Fruit fly (Drosophila melanogaster) whole organism, embryonic: ENCODE data around the gene LanB1.

Source experiments
- Asciz ChIP-seq: fragments of 200-800 bp; sonication (Bioruptor generic); optimal IDR thresholded peaks from 2 replicates; lab custom pipeline; 2017; ENCODE audit warnings: missing biosample characterization, mild to moderate bottlenecking, missing genetic modification characterization, missing genetic modification reagents
- CG10366 ChIP-seq: fragments of 200-800 bp; sonication (Bioruptor generic); IDR thresholded peaks from 2 replicates; pipeline ENCODE4 v1.3.6; 2022; ENCODE audit warnings: missing biosample characterization, missing genetic modification characterization
- CG11723 ChIP-seq: fragments of 200-800 bp; sonication (Bioruptor generic); optimal IDR thresholded peaks from 2 replicates; lab custom pipeline; 2017; ENCODE audit warnings: missing biosample characterization, mild to moderate bottlenecking, missing genetic modification characterization
- CG12236 ChIP-seq: fragments of 200-800 bp; sonication (Bioruptor generic); optimal IDR thresholded peaks from 2 replicates; lab custom pipeline; 2016; ENCODE audit warnings: missing biosample characterization, missing genetic modification characterization
- CG1233 ChIP-seq: fragments of 200-800 bp; sonication (Bioruptor generic); optimal IDR thresholded peaks from 4 replicates; lab custom pipeline; 2018; ENCODE audit warnings: missing biosample characterization, mild to moderate bottlenecking, missing genetic modification characterization
- CG17385 ChIP-seq: fragments of 200-800 bp; sonication (Bioruptor generic); optimal IDR thresholded peaks from 3 replicates; lab custom pipeline; 2018; ENCODE audit warnings: missing biosample characterization, mild to moderate bottlenecking, missing genetic modification characterization
- CG17912 ChIP-seq: fragments of 200-800 bp; sonication (Bioruptor generic); optimal IDR thresholded peaks from 2 replicates; lab custom pipeline; 2018; ENCODE audit warnings: missing biosample characterization, mild to moderate bottlenecking, missing genetic modification characterization
- CG18262 ChIP-seq: fragments of 200-800 bp; optimal IDR thresholded peaks from 3 replicates; lab custom pipeline; 2019; ENCODE audit warnings: missing biosample characterization, mild to moderate bottlenecking, missing genetic modification characterization, moderate library complexity
- CG2120 ChIP-seq: fragments of 200-800 bp; sonication (Bioruptor generic); optimal IDR thresholded peaks from 3 replicates; lab custom pipeline; 2016; ENCODE audit warnings: missing biosample characterization, missing genetic modification characterization
- CG31388 ChIP-seq: fragments of 200-800 bp; sonication (Bioruptor generic); optimal IDR thresholded peaks from 2 replicates; lab custom pipeline; 2016; ENCODE audit warnings: missing biosample characterization, missing genetic modification characterization
- CG32767 ChIP-seq: fragments of 200-800 bp; sonication (Bioruptor generic); IDR thresholded peaks from 2 replicates; pipeline ENCODE4 v1.3.6; 2022; ENCODE audit warnings: missing biosample characterization, missing genetic modification characterization
- CG43689 ChIP-seq: fragments of 200-800 bp; sonication (Bioruptor generic); IDR thresholded peaks from 2 replicates; pipeline ENCODE4 v1.3.6; 2022; ENCODE audit warnings: missing biosample characterization, missing genetic modification characterization
- CrebB ChIP-seq: fragments of 200-800 bp; sonication (Bioruptor generic); optimal IDR thresholded peaks from 3 replicates; lab custom pipeline; 2018; ENCODE audit warnings: missing biosample characterization, mild to moderate bottlenecking, missing genetic modification characterization
- Eip74EF ChIP-seq, 2 experiments: fragments of 200-800 bp in 1 of 2; fragments of >200 bp in 1 of 2; sonication (Bioruptor generic) in 1 of 2; optimal IDR thresholded peaks; 2 replicates each; lab custom pipeline; 2017 to 2019; ENCODE audit warnings: missing biosample characterization in 2 of 2, missing genetic modification characterization in 2 of 2, mild to moderate bottlenecking in 1 of 2, moderate library complexity in 1 of 2
- Ets65A ChIP-seq: fragments of 200-800 bp; sonication (Bioruptor generic); peaks from one replicate; lab custom pipeline; 2016; ENCODE audit warnings: missing biosample characterization, missing genetic modification characterization
- Fer1 ChIP-seq: fragments of 200-800 bp; sonication (Bioruptor generic); optimal IDR thresholded peaks from 2 replicates; lab custom pipeline; 2017; ENCODE audit warnings: missing biosample characterization, mild to moderate bottlenecking, missing genetic modification characterization
- Gug ChIP-seq: fragments of 200-800 bp; sonication (Bioruptor generic); IDR thresholded peaks from 4 replicates; pipeline ENCODE4 v1.3.6; 2022; ENCODE audit warnings: missing biosample characterization, missing genetic modification characterization
- Hr51 ChIP-seq, 2 experiments: fragments of 200-800 bp; sonication (Bioruptor generic); optimal IDR thresholded peaks; 2 replicates in 1 of 2; 3 replicates in 1 of 2; lab custom pipeline; 2016 to 2018; ENCODE audit warnings: missing biosample characterization in 2 of 2, missing genetic modification characterization in 2 of 2, mild to moderate bottlenecking in 1 of 2, moderate library complexity in 1 of 2
- Lhr ChIP-seq: fragments of 200-800 bp; sonication (Bioruptor generic); optimal IDR thresholded peaks from 3 replicates; lab custom pipeline; 2017; ENCODE audit warnings: mild to moderate bottlenecking, missing biosample characterization, missing genetic modification reagents, missing genetic modification characterization
- MBD-R2 ChIP-seq: fragments of 200-800 bp; sonication (Bioruptor generic); IDR thresholded peaks from 2 replicates; pipeline ENCODE4 v1.3.6; 2022; ENCODE audit warnings: missing biosample characterization, missing genetic modification characterization
- Sry-δ ChIP-seq: fragments of 200-800 bp; sonication (Bioruptor generic); optimal IDR thresholded peaks from 2 replicates; lab custom pipeline; 2016; ENCODE audit warnings: missing biosample characterization, missing genetic modification characterization
- Stat92E ChIP-seq, 3 experiments: fragments of >200 bp in 2 of 3; fragments of 200-800 bp in 1 of 3; sonication (Bioruptor generic) in 1 of 3; optimal IDR thresholded peaks; 2 replicates each; lab custom pipeline; 2017 to 2019; ENCODE audit warnings: missing biosample characterization in 3 of 3, missing genetic modification characterization in 3 of 3, mild to moderate bottlenecking in 1 of 3, moderate library complexity in 1 of 3
- amos ChIP-seq: fragments of 200-800 bp; sonication (Bioruptor generic); IDR thresholded peaks from 2 replicates; pipeline ENCODE4 v1.3.6; 2022; ENCODE audit warnings: missing biosample characterization, missing genetic modification characterization; ENCODE audit not compliant: partially characterized antibody
- aop ChIP-seq: fragments of 200-800 bp; sonication (Bioruptor generic); IDR thresholded peaks from 2 replicates; pipeline ENCODE4 v1.3.6; 2022; ENCODE audit warnings: missing biosample characterization, missing genetic modification characterization
- bbx ChIP-seq: fragments of 200-800 bp; sonication (Bioruptor generic); IDR thresholded peaks from 2 replicates; pipeline ENCODE4 v1.3.6; 2022; ENCODE audit warnings: missing biosample characterization, missing genetic modification characterization; ENCODE audit not compliant: partially characterized antibody
- bowl ChIP-seq: fragments of 200-800 bp; sonication (Bioruptor generic); IDR thresholded peaks from 2 replicates; pipeline ENCODE4 v1.3.6; 2022; ENCODE audit warnings: missing biosample characterization, missing genetic modification characterization
- br ChIP-seq: fragments of >200 bp; optimal IDR thresholded peaks from 2 replicates; lab custom pipeline; 2017
- ci ChIP-seq: fragments of 200-800 bp; sonication (Bioruptor generic); IDR thresholded peaks from 3 replicates; pipeline ENCODE4 v1.3.6; 2022; ENCODE audit warnings: missing biosample characterization, missing genetic modification characterization
- croc ChIP-seq: fragments of 200-800 bp; sonication (Bioruptor generic); conservative IDR thresholded peaks from 3 replicates; pipeline ENCODE4 v1.3.6; 2022; ENCODE audit warnings: missing biosample characterization, missing genetic modification characterization
- crol ChIP-seq: fragments of 200-800 bp; sonication (Bioruptor generic); IDR thresholded peaks from 2 replicates; pipeline ENCODE4 v1.3.6; 2022; ENCODE audit warnings: missing biosample characterization, missing genetic modification characterization
- cwo ChIP-seq: fragments of 200-800 bp; sonication (Bioruptor generic); optimal IDR thresholded peaks from 3 replicates; lab custom pipeline; 2017; ENCODE audit warnings: missing biosample characterization, missing genetic modification characterization, mild to moderate bottlenecking, moderate library complexity, missing genetic modification reagents
- fd102C ChIP-seq: fragments of 200-800 bp; sonication (Bioruptor generic); optimal IDR thresholded peaks from 2 replicates; lab custom pipeline; 2018; ENCODE audit warnings: missing biosample characterization, mild to moderate bottlenecking, missing genetic modification characterization, moderate library complexity
- fd3F ChIP-seq: fragments of 200-800 bp; sonication (Bioruptor generic); optimal IDR thresholded peaks from 2 replicates; lab custom pipeline; 2018; ENCODE audit warnings: missing biosample characterization, mild to moderate bottlenecking, missing genetic modification characterization, moderate library complexity
- hbn ChIP-seq: fragments of 200-800 bp; sonication (Bioruptor generic); IDR thresholded peaks from 2 replicates; pipeline ENCODE4 v1.3.6; 2022; ENCODE audit warnings: missing biosample characterization, missing genetic modification characterization; ENCODE audit not compliant: partially characterized antibody
- her ChIP-seq: fragments of 200-800 bp; sonication (Bioruptor generic); optimal IDR thresholded peaks from 2 replicates; lab custom pipeline; 2016; ENCODE audit warnings: missing biosample characterization, missing genetic modification characterization
- kah ChIP-seq: fragments of 200-800 bp; sonication (Bioruptor generic); optimal IDR thresholded peaks from 2 replicates; lab custom pipeline; 2018; ENCODE audit warnings: missing biosample characterization, mild to moderate bottlenecking, missing genetic modification characterization
- knrl ChIP-seq: fragments of 200-800 bp; sonication (Bioruptor generic); IDR thresholded peaks from 3 replicates; pipeline ENCODE4 v1.3.6; 2022; ENCODE audit warnings: missing biosample characterization, missing genetic modification characterization; ENCODE audit not compliant: partially characterized antibody
- lilli ChIP-seq: fragments of 200-800 bp; sonication (Bioruptor generic); optimal IDR thresholded peaks from 3 replicates; lab custom pipeline; 2016; ENCODE audit warnings: missing biosample characterization, missing genetic modification characterization
- mld ChIP-seq: fragments of 200-800 bp; sonication (Bioruptor generic); IDR thresholded peaks from 3 replicates; pipeline ENCODE4 v1.3.6; 2022; ENCODE audit warnings: missing biosample characterization, missing genetic modification characterization; ENCODE audit not compliant: partially characterized antibody
- oc ChIP-seq: fragments of 200-800 bp; sonication (Bioruptor generic); optimal IDR thresholded peaks from 2 replicates; lab custom pipeline; 2018; ENCODE audit warnings: missing biosample characterization, mild to moderate bottlenecking, missing genetic modification characterization, moderate library complexity
- pzg ChIP-seq: fragments of 200-800 bp; sonication (Bioruptor generic); optimal IDR thresholded peaks from 3 replicates; lab custom pipeline; 2018; ENCODE audit warnings: missing biosample characterization, mild to moderate bottlenecking, missing genetic modification characterization, moderate library complexity
- seq ChIP-seq: fragments of 200-800 bp; sonication (Bioruptor generic); IDR thresholded peaks from 2 replicates; pipeline ENCODE4 v1.3.6; 2022; ENCODE audit warnings: missing biosample characterization, missing genetic modification characterization
- sima ChIP-seq: fragments of 200-800 bp; sonication (Bioruptor generic); optimal IDR thresholded peaks from 2 replicates; lab custom pipeline; 2016; ENCODE audit warnings: missing biosample characterization, missing genetic modification characterization
- slou ChIP-seq: fragments of 200-800 bp; sonication (Bioruptor generic); optimal IDR thresholded peaks from 3 replicates; lab custom pipeline; 2016; ENCODE audit warnings: missing biosample characterization, missing genetic modification characterization
- tgo ChIP-seq: fragments of 200-800 bp; sonication (Bioruptor generic); IDR thresholded peaks from 3 replicates; pipeline ENCODE4 v1.3.6; 2022; ENCODE audit warnings: missing biosample characterization, missing genetic modification characterization
- tup ChIP-seq: fragments of 200-800 bp; sonication (Bioruptor generic); optimal IDR thresholded peaks from 2 replicates; lab custom pipeline; 2016; ENCODE audit warnings: missing biosample characterization, mild to moderate bottlenecking, missing genetic modification characterization, moderate library complexity
- wdn ChIP-seq: fragments of 200-800 bp; sonication (Bioruptor generic); IDR thresholded peaks from 2 replicates; pipeline ENCODE4 v1.3.6; 2022; ENCODE audit warnings: missing biosample characterization, missing genetic modification characterization
- zen2 ChIP-seq: fragments of 200-800 bp; sonication (Bioruptor generic); IDR thresholded peaks from 3 replicates; pipeline ENCODE4 v1.3.6; 2022; ENCODE audit warnings: missing biosample characterization, missing genetic modification characterization; ENCODE audit not compliant: partially characterized antibody

The LanB1 gene

dm6 chr2L:7782788-7783401 is 28.3 kb upstream of the LanB1 start, which contains the start of gene Brd7-9 (continued):
- TF ChIP-seq lilli (GFP tag; lab: Kevin White, UChicago), result peak; percentile 73
- TF ChIP-seq crol (GFP tag; lab: Robert Waterston, UW), result 0 out of 2 replicates have a peak, but pooled peaks have one; percentile 8
- no peak for TF ChIP-seq oc
- TF ChIP-seq br, result no peak
- TF ChIP-seq amos (GFP tag; lab: Robert Waterston, UW), result peak; percentile 47
- TF ChIP-seq mld (GFP tag; lab: Robert Waterston, UW), result no peak
- TF ChIP-seq CrebB (tag; lab: Kevin White, UChicago), result peak; percentile 12
- TF ChIP-seq Fer1 (GFP tag; lab: Kevin White, UChicago), result peak; percentile 80
- peak; percentile 73 for TF ChIP-seq CG18262 (tag; lab: Kevin White, UChicago)
- TF ChIP-seq wdn, result peak; percentile 70; the same call in 1 of the 2 replicates
- TF ChIP-seq CG12236 (GFP tag; lab: Kevin White, UChicago), result no peak
- peak; percentile 61 for TF ChIP-seq pzg (GFP tag; lab: Kevin White, UChicago)
- peak; percentile 25 to 81 for TF ChIP-seq Hr51 (GFP tag; optimal IDR thresholded peaks at IDR 0.05; lab: Kevin White, UChicago)
- peak; percentile 46; the same call in 2 of the 4 replicates for TF ChIP-seq Gug (GFP tag; lab: Robert Waterston, UW)
- TF ChIP-seq kah (GFP tag; lab: Kevin White, UChicago), result peak; percentile 0
- peak; percentile 38 for TF ChIP-seq Sry-δ
- TF ChIP-seq CG2120 (GFP tag; lab: Kevin White, UChicago), result peak; percentile 77
- peak; percentile 63 for TF ChIP-seq slou
- TF ChIP-seq ci (GFP tag; lab: Robert Waterston, UW), result peak; percentile 92
- TF ChIP-seq MBD-R2 (GFP tag; lab: Robert Waterston, UW), result peak; percentile 67
- TF ChIP-seq knrl (GFP tag; lab: Robert Waterston, UW), result peak; percentile 18; the same call in 1 of the 3 replicates
- peak; percentile 56; the same call in 1 of the 2 replicates for TF ChIP-seq bbx
- peak; percentile 61 for TF ChIP-seq Asciz (GFP tag; lab: Kevin White, UChicago)
- TF ChIP-seq CG11723 (GFP tag; lab: Kevin White, UChicago), result peak; percentile 63
- no peak for TF ChIP-seq aop (GFP tag; lab: Robert Waterston, UW)
- peak; percentile 72 for TF ChIP-seq cwo (GFP tag; lab: Kevin White, UChicago)
- peak; percentile 55 for TF ChIP-seq bowl (GFP tag; lab: Robert Waterston, UW)
- TF ChIP-seq Ets65A (GFP tag; lab: Kevin White, UChicago), result peak; percentile 89
- TF ChIP-seq CG10366 (GFP tag; lab: Robert Waterston, UW), result peak; percentile 73
- TF ChIP-seq croc, result peak; percentile 44
- no peak; the same call in 1 of the 2 replicates for TF ChIP-seq hbn (GFP tag; lab: Robert Waterston, UW)
- TF ChIP-seq CG1233, result peak; percentile 69
- TF ChIP-seq tup, result peak; percentile 28
- peak; percentile 71 for TF ChIP-seq seq
- peak; percentile 76 for TF ChIP-seq CG32767
- peak; percentile 44 for TF ChIP-seq CG31388 (GFP tag; lab: Kevin White, UChicago)
- no peak for TF ChIP-seq CG17912 (GFP tag; lab: Kevin White, UChicago)
- TF ChIP-seq Eip74EF (GFP tag; optimal IDR thresholded peaks at IDR 0.05; lab: Kevin White, UChicago), result peak in 1 of 2 experiments; percentile 64
- TF ChIP-seq tgo (GFP tag; lab: Robert Waterston, UW), result peak; percentile 67
- peak; percentile 0 for TF ChIP-seq fd3F
- TF ChIP-seq CG43689 (GFP tag; lab: Robert Waterston, UW), result peak; percentile 43; the same call in 1 of the 2 replicates
- TF ChIP-seq sima (GFP tag; lab: Kevin White, UChicago), result no peak
- TF ChIP-seq Stat92E (GFP tag; optimal IDR thresholded peaks at IDR 0.05; lab: Kevin White, UChicago), result peak in 1 of 3 experiments; percentile 56
- peak; percentile 66 for TF ChIP-seq CG17385
- TF ChIP-seq fd102C (GFP tag; lab: Kevin White, UChicago), result no peak
- no peak for TF ChIP-seq zen2
- peak; percentile 34 for TF ChIP-seq her (GFP tag; lab: Kevin White, UChicago)
- TF ChIP-seq Lhr (GFP tag; lab: Kevin White, UChicago), result no peak
